Fruit fly (Drosophila melanogaster) whole organism, wandering third instar larva: Measurements from ENCODE around the gene CG15696.

Experiments used
- Abd-B ChIP-seq: fragments of >200 bp; optimal IDR thresholded peaks from 2 replicates; lab custom pipeline; 2017; ENCODE audit warnings: missing biosample characterization, missing genetic modification characterization
- CG32264 ChIP-seq: fragments of 200-800 bp; sonication (Bioruptor generic); optimal IDR thresholded peaks from 2 replicates; lab custom pipeline; 2016; ENCODE audit warnings: missing biosample characterization, missing genetic modification characterization
- CG9705 ChIP-seq: fragments of 200-800 bp; sonication (Bioruptor generic); optimal IDR thresholded peaks from 2 replicates; lab custom pipeline; 2018; ENCODE audit warnings: missing biosample characterization, mild to moderate bottlenecking, missing genetic modification characterization
- CrebA ChIP-seq: fragments of 200-800 bp; sonication (Bioruptor generic); optimal IDR thresholded peaks from 2 replicates; lab custom pipeline; 2016; ENCODE audit warnings: missing biosample characterization, mild to moderate bottlenecking, missing genetic modification characterization, borderline replicate concordance
- Dfd ChIP-seq: fragments of >200 bp; optimal IDR thresholded peaks from 2 replicates; lab custom pipeline; 2017; ENCODE audit warnings: missing biosample characterization, missing genetic modification characterization
- Dif ChIP-seq: fragments of 200-275, 200-300 bp; sonication (Bioruptor generic); optimal IDR thresholded peaks from 2 replicates; lab custom pipeline; 2018; ENCODE audit warnings: missing biosample characterization, missing genetic modification characterization; ENCODE audit not compliant: partially characterized antibody
- GATAd ChIP-seq: sonication (Bioruptor generic); optimal IDR thresholded peaks from 2 replicates; lab custom pipeline; 2016; ENCODE audit warnings: missing biosample characterization, missing genetic modification characterization
- HLH106 ChIP-seq: fragments of 200-800 bp; optimal IDR thresholded peaks from 3 replicates; lab custom pipeline; 2019; ENCODE audit warnings: missing biosample characterization, mild to moderate bottlenecking, missing genetic modification characterization, moderate library complexity
- Hr78 ChIP-seq: fragments of >200 bp; optimal IDR thresholded peaks from 2 replicates; lab custom pipeline; 2017; ENCODE audit warnings: missing biosample characterization, missing genetic modification characterization
- Hr83 ChIP-seq: fragments of 200-300 bp; sonication (Bioruptor generic); optimal IDR thresholded peaks from 2 replicates; lab custom pipeline; 2016; ENCODE audit warnings: missing biosample characterization, mild to moderate bottlenecking, missing genetic modification characterization, moderate library complexity; ENCODE audit not compliant: poor library complexity, severe bottlenecking
- Jra ChIP-seq: sonication (Bioruptor generic); optimal IDR thresholded peaks from 2 replicates; lab custom pipeline; 2016; ENCODE audit warnings: missing biosample characterization, missing genetic modification characterization
- Mio ChIP-seq: sonication (Bioruptor generic); optimal IDR thresholded peaks from 2 replicates; lab custom pipeline; 2016; ENCODE audit warnings: missing biosample characterization, missing genetic modification characterization
- Myc ChIP-seq: fragments of >200 bp; optimal IDR thresholded peaks from 2 replicates; lab custom pipeline; 2017
- N ChIP-seq: fragments of >200 bp; optimal IDR thresholded peaks from 2 replicates; lab custom pipeline; 2018; ENCODE audit warnings: missing biosample characterization, missing external identifiers, missing genetic modification characterization
- OdsH ChIP-seq: fragments of 200-800 bp; sonication (Bioruptor generic); optimal IDR thresholded peaks from 2 replicates; lab custom pipeline; 2016; ENCODE audit warnings: missing biosample characterization, mild to moderate bottlenecking, missing genetic modification characterization
- Rel ChIP-seq, 2 experiments: fragments of 200-800 bp; sonication (Bioruptor generic) in 1 of 2; optimal IDR thresholded peaks; 2 replicates in 1 of 2; 3 replicates in 1 of 2; lab custom pipeline; 2016 to 2019; ENCODE audit warnings: mild to moderate bottlenecking in 2 of 2, missing biosample characterization in 2 of 2, missing genetic modification characterization in 2 of 2, moderate library complexity in 1 of 2
- Sp1 ChIP-seq: fragments of 200-800 bp; sonication (Bioruptor generic); optimal IDR thresholded peaks from 3 replicates; lab custom pipeline; 2019; ENCODE audit warnings: missing biosample characterization, mild to moderate bottlenecking, missing genetic modification characterization, moderate library complexity
- Vsx2 ChIP-seq: fragments of 200-300, 225-300 bp; sonication (Bioruptor generic); optimal IDR thresholded peaks from 2 replicates; lab custom pipeline; 2018; ENCODE audit warnings: missing biosample characterization, missing genetic modification characterization; ENCODE audit not compliant: partially characterized antibody
- br ChIP-seq: fragments of 200-800 bp; sonication (Bioruptor generic); optimal IDR thresholded peaks from 2 replicates; lab custom pipeline; 2016; ENCODE audit warnings: missing biosample characterization, missing genetic modification characterization
- dl ChIP-seq, 2 experiments: fragments of 175-275, 200-275 bp in 1 of 2; fragments of 200-275 bp in 1 of 2; sonication (Bioruptor generic); optimal IDR thresholded peaks; lab custom pipeline; 2018; ENCODE audit warnings: mild to moderate bottlenecking in 2 of 2, missing biosample characterization in 2 of 2, missing genetic modification characterization in 2 of 2, moderate library complexity in 2 of 2; ENCODE audit not compliant: partially characterized antibody in 2 of 2, insufficient read depth in 1 of 2
- foxo ChIP-seq, 2 experiments: fragments of 200-800 bp; sonication (Bioruptor generic); optimal IDR thresholded peaks; 2 replicates in 1 of 2; 3 replicates in 1 of 2; lab custom pipeline; 2016 to 2017; ENCODE audit warnings: missing biosample characterization in 2 of 2, missing genetic modification characterization in 2 of 2
- fru ChIP-seq: fragments of 200-800 bp; sonication (Bioruptor generic); optimal IDR thresholded peaks from 3 replicates; lab custom pipeline; 2016; ENCODE audit warnings: missing biosample characterization, mild to moderate bottlenecking, missing genetic modification characterization
- h ChIP-seq: fragments of 200-800 bp; sonication (Bioruptor generic); optimal IDR thresholded peaks from 3 replicates; lab custom pipeline; 2016; ENCODE audit warnings: missing biosample characterization, mild to moderate bottlenecking, missing genetic modification characterization
- lola ChIP-seq: fragments of >200 bp; optimal IDR thresholded peaks from 2 replicates; lab custom pipeline; 2017; ENCODE audit warnings: missing biosample characterization, missing genetic modification characterization
- pan ChIP-seq: fragments of >200 bp; optimal IDR thresholded peaks from 2 replicates; lab custom pipeline; 2017
- psq ChIP-seq: fragments of 200-800 bp; sonication (Bioruptor generic); optimal IDR thresholded peaks from 3 replicates; lab custom pipeline; 2017; ENCODE audit warnings: missing biosample characterization, mild to moderate bottlenecking, missing genetic modification characterization, moderate library complexity
- rgr ChIP-seq: fragments of 200-800 bp; sonication (Bioruptor generic); optimal IDR thresholded peaks from 3 replicates; lab custom pipeline; 2016; ENCODE audit warnings: missing biosample characterization, mild to moderate bottlenecking, missing genetic modification characterization
- sage ChIP-seq: fragments of 200-800 bp; sonication (Bioruptor generic); optimal IDR thresholded peaks from 2 replicates; lab custom pipeline; 2016; ENCODE audit warnings: missing biosample characterization, mild to moderate bottlenecking, missing genetic modification characterization
- sv ChIP-seq: fragments of 200-800 bp; sonication (Bioruptor generic); optimal IDR thresholded peaks from 3 replicates; lab custom pipeline; 2016; ENCODE audit warnings: missing biosample characterization, missing genetic modification characterization
- tai ChIP-seq: sonication (Bioruptor generic); optimal IDR thresholded peaks from 2 replicates; lab custom pipeline; 2016; ENCODE audit warnings: missing biosample characterization, missing genetic modification characterization
- woc ChIP-seq: sonication (Bioruptor generic); optimal IDR thresholded peaks from 2 replicates; lab custom pipeline; 2016; ENCODE audit warnings: missing biosample characterization, mild to moderate bottlenecking, missing genetic modification characterization

The CG15696 gene

DNA sequence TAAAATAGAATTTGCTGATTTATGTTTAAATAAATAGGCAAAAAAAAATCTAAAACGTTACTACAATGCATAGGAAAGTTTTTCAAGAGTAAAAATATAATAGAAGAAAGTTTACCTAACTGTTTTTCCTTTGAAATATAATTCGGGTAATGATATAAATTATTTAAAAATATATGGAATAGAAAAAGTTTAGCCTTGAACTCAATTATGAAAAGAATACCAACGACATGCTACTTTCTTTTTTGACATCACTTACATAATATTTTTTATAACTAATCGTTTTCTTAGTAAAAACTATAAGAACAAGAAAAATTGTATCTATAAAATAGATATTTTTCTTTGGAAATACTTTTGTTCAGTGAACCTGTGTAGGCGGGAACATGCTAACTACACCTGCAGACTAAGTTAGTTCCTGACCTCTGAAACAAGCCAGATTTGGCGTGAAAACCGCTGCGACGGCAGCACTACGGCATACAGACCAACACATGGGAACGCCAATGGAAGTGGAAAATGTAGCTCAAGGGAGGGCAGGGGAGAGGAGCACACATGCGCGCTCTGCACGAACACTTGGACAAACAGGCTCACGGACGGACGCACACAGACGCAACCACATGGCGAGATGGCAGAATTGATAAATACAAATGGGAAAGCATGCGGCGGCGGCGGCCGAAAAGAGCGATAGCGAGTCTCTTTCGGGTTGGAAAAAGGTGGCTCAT, 17.3 kb upstream of the CG15696 start:
- no peak for TF ChIP-seq pan (lab: Kevin White, UChicago)
- peak; percentile 48 for TF ChIP-seq Rel (GFP tag; optimal IDR thresholded peaks at IDR 0.05; lab: Kevin White, UChicago)
- TF ChIP-seq Rel (tag; optimal IDR thresholded peaks at IDR 0.05; lab: Kevin White, UChicago), result peak; percentile 90
- no peak for TF ChIP-seq tai (GFP tag; lab: Kevin White, UChicago)
- TF ChIP-seq Jra (GFP tag; lab: Kevin White, UChicago), result peak; percentile 19
- peak; percentile 39 for TF ChIP-seq h
- TF ChIP-seq br (GFP tag; lab: Kevin White, UChicago), result peak; percentile 70
- no peak for TF ChIP-seq GATAd (GFP tag; lab: Kevin White, UChicago)
- peak; percentile 80 for TF ChIP-seq N
- peak in 1 of 2 experiments; percentile 1 for TF ChIP-seq foxo (GFP tag; optimal IDR thresholded peaks at IDR 0.05; lab: Kevin White, UChicago)
- no peak for TF ChIP-seq CrebA (GFP tag; lab: Kevin White, UChicago)
- peak; percentile 45 for TF ChIP-seq Dif (GFP tag; lab: Kevin White, UChicago)
- peak; percentile 79 for TF ChIP-seq woc
- peak; percentile 97 for TF ChIP-seq Myc
- peak; percentile 87 for TF ChIP-seq Hr83 (GFP tag; lab: Kevin White, UChicago)
- TF ChIP-seq lola (GFP tag; lab: Kevin White, UChicago), result no peak
- no peak for TF ChIP-seq Sp1
- TF ChIP-seq rgr (GFP tag; lab: Kevin White, UChicago), result peak; percentile 22
- TF ChIP-seq Vsx2 (GFP tag; lab: Kevin White, UChicago), result no peak
- TF ChIP-seq psq (GFP tag; lab: Kevin White, UChicago), result peak; percentile 22
- TF ChIP-seq sv (GFP tag; lab: Kevin White, UChicago), result no peak
- TF ChIP-seq HLH106, result peak; percentile 14
- peak; percentile 20 to 57 for TF ChIP-seq dl (GFP tag; optimal IDR thresholded peaks at IDR 0.05; lab: Kevin White, UChicago; ENCODE audit: insufficient read depth in 1 of 2, partially characterized antibody in 2 of 2)

DNA sequence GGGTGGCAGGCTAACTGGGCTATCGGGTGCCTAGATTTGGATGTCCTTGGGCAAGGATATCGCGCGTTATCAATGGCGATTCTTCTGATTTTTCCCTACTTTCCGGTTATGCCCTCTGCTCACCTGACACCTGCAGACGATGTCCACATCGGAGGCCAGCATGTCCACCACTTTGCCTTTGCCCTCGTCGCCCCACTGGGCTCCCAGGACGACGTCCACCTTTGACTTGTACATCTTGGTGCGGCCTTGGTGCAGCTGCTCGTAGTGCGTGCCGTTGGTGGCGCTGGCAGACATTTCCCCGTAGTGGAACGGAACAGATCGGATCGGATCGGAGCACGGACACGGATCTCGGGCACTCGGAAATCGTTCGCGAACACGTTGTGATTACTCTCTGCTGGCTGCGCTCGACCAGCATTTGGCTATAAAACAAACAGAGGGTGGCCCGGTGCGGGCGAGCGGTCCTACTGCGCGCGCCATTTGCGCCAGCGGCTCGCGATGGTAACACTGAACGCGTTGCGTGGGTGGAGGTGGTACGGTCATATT, 16.6 kb upstream of the CG15696 start, which contains the start of gene Adss:
Gene Adss (minus strand): TSS at position 428 of the 543 bp plus-strand sequence.
- TF ChIP-seq h (peak; percentile 14), HLH106 (peak; percentile 42), Rel (GFP tag; optimal IDR thresholded peaks at IDR 0.05; lab: Kevin White, UChicago) (no peak), Rel (tag; optimal IDR thresholded peaks at IDR 0.05; lab: Kevin White, UChicago) (peak; percentile 55), Sp1 (peak; percentile 41), CG32264 (GFP tag; lab: Kevin White, UChicago) (no peak), rgr (GFP tag; lab: Kevin White, UChicago) (peak; percentile 9), Hr83 (GFP tag; lab: Kevin White, UChicago) (peak; percentile 59), foxo (GFP tag; optimal IDR thresholded peaks at IDR 0.05; lab: Kevin White, UChicago) (peak in 1 of 2 experiments; percentile 9), psq (GFP tag; lab: Kevin White, UChicago) (no peak), br (GFP tag; lab: Kevin White, UChicago) (no peak), GATAd (GFP tag; lab: Kevin White, UChicago) (no peak), CrebA (GFP tag; lab: Kevin White, UChicago) (no peak), Dif (GFP tag; lab: Kevin White, UChicago) (peak; percentile 9), dl (GFP tag; optimal IDR thresholded peaks at IDR 0.05; lab: Kevin White, UChicago; ENCODE audit: insufficient read depth in 1 of 2, partially characterized antibody in 2 of 2) (peak in 1 of 2 experiments; percentile 1), sv (GFP tag; lab: Kevin White, UChicago) (no peak), fru (peak; percentile 20)

DNA sequence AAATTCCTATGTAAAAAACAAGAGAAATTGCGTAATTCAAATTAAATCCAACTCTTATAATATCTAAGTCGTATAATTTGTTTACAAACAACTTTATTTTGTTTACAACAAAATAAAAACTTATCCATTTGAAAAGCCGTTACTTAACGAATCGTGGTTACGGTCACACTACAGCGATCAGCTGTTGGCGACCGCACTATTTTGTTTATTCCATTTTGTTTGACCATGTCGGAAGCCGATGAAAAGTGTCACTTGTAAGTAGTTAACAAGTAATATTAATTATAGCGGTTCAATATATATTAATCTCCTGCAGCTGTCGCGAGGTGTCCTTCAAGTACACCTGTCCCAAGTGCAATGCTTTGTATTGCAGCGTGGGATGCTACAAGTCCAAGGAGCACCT, 15.9 kb upstream of the CG15696 start, which contains the start of gene CG31223:
Gene CG31223 (plus strand): TSS at position 165 of the 400 bp plus-strand sequence.
- TF ChIP-seq sage (GFP tag; lab: Kevin White, UChicago) (peak; percentile 2), Mio (no peak)

DNA sequence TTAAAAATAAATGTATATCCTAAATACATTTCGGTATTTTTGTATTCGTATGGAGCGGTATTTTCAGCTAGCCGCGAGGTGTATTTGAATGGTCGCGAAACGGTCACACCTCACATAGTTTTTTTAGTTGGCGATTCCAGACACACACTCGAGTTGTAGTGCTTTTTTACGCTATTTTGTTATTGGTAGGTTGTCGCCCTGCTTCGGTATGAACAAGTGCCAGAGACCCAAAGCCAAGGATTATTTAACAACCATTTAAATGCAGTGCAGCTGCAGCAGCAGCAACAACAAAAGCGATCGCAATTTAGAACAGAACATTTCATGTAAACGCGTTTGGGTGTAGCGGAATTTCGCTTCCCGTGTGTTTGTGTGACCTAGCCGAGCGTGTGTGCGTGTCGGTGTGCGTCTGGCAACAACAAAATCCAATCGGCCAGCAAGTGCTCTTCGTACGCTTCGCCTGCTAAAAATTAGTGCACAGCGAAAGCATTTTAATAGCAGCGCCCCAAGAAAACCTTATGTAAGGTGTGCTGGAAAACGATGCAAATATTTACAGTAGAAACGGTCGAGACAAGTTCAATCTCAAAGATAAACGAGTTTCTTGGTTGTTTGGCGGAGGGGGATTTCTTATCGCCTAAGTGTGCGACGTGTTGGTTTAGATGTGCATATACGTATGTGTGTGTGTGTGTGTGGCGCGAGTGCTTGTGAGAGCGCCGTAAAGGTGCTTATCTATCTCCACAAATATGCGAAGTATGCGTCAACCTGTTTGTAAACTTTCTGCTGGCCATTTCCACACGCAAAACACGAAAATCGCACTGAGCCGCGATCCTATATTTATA, 14.0 kb upstream of the CG15696 start, which contains the start of gene Synd:
Gene Synd (plus strand): TSS at position 111 of the 836 bp plus-strand sequence.
- TF ChIP-seq Abd-B (peak; percentile 15), woc (peak; percentile 2), psq (GFP tag; lab: Kevin White, UChicago) (no peak), Vsx2 (GFP tag; lab: Kevin White, UChicago) (no peak), sage (GFP tag; lab: Kevin White, UChicago) (no peak), Hr78 (no peak), Dfd (GFP tag; lab: Kevin White, UChicago) (peak; percentile 44), OdsH (GFP tag; lab: Kevin White, UChicago) (peak; percentile 26), Sp1 (no peak), rgr (GFP tag; lab: Kevin White, UChicago) (peak; percentile 37), Hr83 (GFP tag; lab: Kevin White, UChicago) (peak; percentile 50), dl (GFP tag; optimal IDR thresholded peaks at IDR 0.05; lab: Kevin White, UChicago; ENCODE audit: insufficient read depth in 1 of 2, partially characterized antibody in 2 of 2) (no peak), pan (lab: Kevin White, UChicago) (no peak), foxo (GFP tag; optimal IDR thresholded peaks at IDR 0.05; lab: Kevin White, UChicago) (peak in 1 of 2 experiments; percentile 55), CG9705 (GFP tag; lab: Kevin White, UChicago) (no peak), CrebA (GFP tag; lab: Kevin White, UChicago) (no peak), Mio (no peak), N (peak; percentile 57), fru (peak; percentile 46), Rel (GFP tag; optimal IDR thresholded peaks at IDR 0.05; lab: Kevin White, UChicago) (no peak), Rel (tag; optimal IDR thresholded peaks at IDR 0.05; lab: Kevin White, UChicago) (peak; percentile 78), Dif (GFP tag; lab: Kevin White, UChicago) (peak; percentile 11), br (GFP tag; lab: Kevin White, UChicago) (peak; percentile 30), tai (GFP tag; lab: Kevin White, UChicago) (peak; percentile 17), GATAd (GFP tag; lab: Kevin White, UChicago) (no peak), sv (GFP tag; lab: Kevin White, UChicago) (no peak), h (peak; percentile 71), lola (GFP tag; lab: Kevin White, UChicago) (peak; percentile 12)
